Worm (Caenorhabditis elegans) whole organism, L4/young adult: ENCODE data around the gene K09A9.8.

Experiments used
- W03F9.2 ChIP-seq: fragments of 150-350 bp; optimal IDR thresholded peaks from 2 replicates; lab custom pipeline; 2014; ENCODE audit warnings: missing biosample characterization, missing genetic modification characterization
- dao-5 ChIP-seq: sonication (generic microtip); optimal IDR thresholded peaks from 2 replicates; lab custom pipeline; 2016; ENCODE audit warnings: missing genotype, missing genetic modification characterization, moderate library complexity, missing compliant biosample characterization
- him-1 ChIP-seq: sonication (generic microtip); optimal IDR thresholded peaks from 2 replicates; lab custom pipeline; 2016; ENCODE audit warnings: missing genotype, missing genetic modification reagents, missing genetic modification characterization, missing compliant biosample characterization

ce11 chrX:15572021-15572420 lies 25.0 kb downstream of the K09A9.8 start:
- TF ChIP-seq him-1 (no peak), dao-5 (tag; lab: Kevin White, UChicago) (no peak), W03F9.2 (tag; lab: Kevin White, UChicago) (no peak)
